Fruit fly (Drosophila melanogaster): ENCODE results near the gene retm.
A peak's percentile ranks its signal among the peaks of the same experiment; 100 is the strongest.

retm gene

DNA sequence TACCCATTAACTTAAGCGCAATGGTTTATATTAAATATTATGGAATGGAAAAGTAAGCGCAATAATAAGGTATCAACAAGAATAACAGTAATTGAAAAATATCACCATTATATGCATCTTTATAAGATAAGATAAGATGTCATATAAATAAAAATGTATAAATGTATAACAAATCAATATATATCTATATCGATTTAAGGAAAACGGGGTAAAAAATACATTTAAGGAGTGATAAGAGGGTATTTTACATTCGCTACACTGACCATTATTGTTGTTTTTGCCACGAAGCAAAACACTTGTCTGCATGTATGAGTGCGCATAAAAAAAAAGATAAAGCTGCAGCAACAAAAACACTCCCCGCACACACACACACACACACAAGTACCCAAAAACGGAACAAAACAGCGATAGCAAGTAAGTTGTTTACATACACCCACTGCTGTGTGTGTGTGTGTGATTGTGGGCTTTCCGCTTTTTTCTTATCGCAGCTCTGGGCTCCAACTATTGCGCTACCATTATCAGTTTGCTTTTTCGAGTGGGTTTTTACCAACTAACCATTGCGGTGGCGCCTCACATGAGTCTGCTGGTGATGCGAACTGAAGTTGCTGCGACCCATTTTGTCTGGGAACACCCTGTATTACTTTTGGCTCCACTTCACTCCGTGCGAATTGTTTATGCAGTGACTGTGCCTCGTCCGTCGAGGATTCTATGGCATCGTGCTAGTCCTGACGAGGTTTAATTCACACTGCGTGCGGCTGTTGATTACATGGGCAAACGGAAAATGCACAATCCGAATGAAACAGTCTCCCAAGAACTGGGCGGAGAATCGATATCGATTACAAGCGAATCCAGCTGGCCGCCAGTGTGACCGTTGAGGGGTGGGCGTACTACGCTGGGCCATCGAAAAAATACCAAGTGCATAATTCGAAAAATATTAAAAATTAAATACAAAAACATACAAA lies 17.6 kb upstream of the retm start, which contains the start of gene mmy (continued):
- TF ChIP-seq CG8119 (GFP tag; IDR thresholded peaks at IDR 0.05) (peak; percentile 80), Ets21C (GFP tag; optimal IDR thresholded peaks at IDR 0.05) (no peak), CG15336 (GFP tag; IDR thresholded peaks at IDR 0.05) (peak; percentile 81), Sox15 (GFP tag; optimal IDR thresholded peaks at IDR 0.05) (peak; percentile 22), dac (GFP tag; optimal IDR thresholded peaks at IDR 0.05) (peak; percentile 55), salr (GFP tag; optimal IDR thresholded peaks at IDR 0.05) (peak; percentile 22 to 68), Eip93F (GFP tag; optimal IDR thresholded peaks at IDR 0.05) (peak; percentile 33), Hr4 (GFP tag; optimal IDR thresholded peaks at IDR 0.05) (peak; percentile 52), lz (GFP tag; optimal IDR thresholded peaks at IDR 0.05) (peak; percentile 7), fkh (GFP tag; optimal IDR thresholded peaks at IDR 0.05) (peak; percentile 96), Ets96B (tag; optimal IDR thresholded peaks at IDR 0.05) (peak; percentile 82), Hr39 (GFP tag; optimal IDR thresholded peaks at IDR 0.05) (peak; percentile 9), CG8319 (GFP tag; optimal IDR thresholded peaks at IDR 0.05) (no peak), eg (GFP tag; IDR thresholded peaks at IDR 0.05) (peak; percentile 85; the same call in 2 of the 3 replicates), Hr38 (GFP tag; optimal IDR thresholded peaks at IDR 0.05) (no peak), CG6808 (GFP tag; optimal IDR thresholded peaks at IDR 0.05) (peak; percentile 72), acj6 (GFP tag; optimal IDR thresholded peaks at IDR 0.05) (peak; percentile 67), CG1621 (tag; optimal IDR thresholded peaks at IDR 0.05) (peak; percentile 51), CG3919 (GFP tag; optimal IDR thresholded peaks at IDR 0.05) (peak; percentile 66), CG34406 (GFP tag; optimal IDR thresholded peaks at IDR 0.05) (peak; percentile 63), Eip75B (GFP tag; optimal IDR thresholded peaks at IDR 0.05) (peak; percentile 7), CG7368 (GFP tag; optimal IDR thresholded peaks at IDR 0.05) (peak; percentile 46), CG3032 (tag; optimal IDR thresholded peaks at IDR 0.05) (peak; percentile 72), CG10631 (GFP tag; optimal IDR thresholded peaks at IDR 0.05) (peak; percentile 67), spab (GFP tag; optimal IDR thresholded peaks at IDR 0.05) (peak; percentile 67), svp (GFP tag) (peak; percentile 72), OdsH (GFP tag; optimal IDR thresholded peaks at IDR 0.05) (peak; percentile 69), topi (GFP tag; optimal IDR thresholded peaks at IDR 0.05) (peak; percentile 35), achi (GFP tag; optimal IDR thresholded peaks at IDR 0.05) (peak; percentile 69), CG11762 (GFP tag; optimal IDR thresholded peaks at IDR 0.05; ENCODE audit: insufficient read depth) (peak; percentile 59), Gug (GFP tag; IDR thresholded peaks at IDR 0.05) (peak; percentile 43; the same call in 1 of the 2 replicates), CG8632 (GFP tag; optimal IDR thresholded peaks at IDR 0.05) (peak; percentile 63), CG6792 (GFP tag; optimal IDR thresholded peaks at IDR 0.05) (peak; percentile 47), net (GFP tag; optimal IDR thresholded peaks at IDR 0.05) (peak; percentile 67), Sox14 (GFP tag; optimal IDR thresholded peaks at IDR 0.05) (peak; percentile 17), CG9139 (GFP tag; optimal IDR thresholded peaks at IDR 0.05) (peak; percentile 64), CG6163 (GFP tag; IDR thresholded peaks at IDR 0.05) (peak; percentile 77), esn (GFP tag; optimal IDR thresholded peaks at IDR 0.05) (peak; percentile 43), dsx (GFP tag; optimal IDR thresholded peaks at IDR 0.05; ENCODE audit: poor library complexity, severe bottlenecking) (peak; percentile 72), vri (GFP tag; optimal IDR thresholded peaks at IDR 0.05) (peak; percentile 53), cyc (GFP tag; optimal IDR thresholded peaks at IDR 0.05) (peak; percentile 10)
